Fruit fly (Drosophila melanogaster) Kc167 (cell line): ENCODE data around the gene CG5280.

Experiments
- h ChIP-seq: fragments of >200 bp; optimal IDR thresholded peaks from 3 replicates; lab custom pipeline; 2018; ENCODE audit warnings: missing external identifiers
- insv ChIP-seq: fragments of >200 bp; optimal IDR thresholded peaks from 3 replicates; lab custom pipeline; 2018; ENCODE audit warnings: missing external identifiers
- ttk ChIP-seq: sonication (Bioruptor generic); optimal IDR thresholded peaks from 2 replicates; lab custom pipeline; 2017; ENCODE audit warnings: missing external identifiers

DNA sequence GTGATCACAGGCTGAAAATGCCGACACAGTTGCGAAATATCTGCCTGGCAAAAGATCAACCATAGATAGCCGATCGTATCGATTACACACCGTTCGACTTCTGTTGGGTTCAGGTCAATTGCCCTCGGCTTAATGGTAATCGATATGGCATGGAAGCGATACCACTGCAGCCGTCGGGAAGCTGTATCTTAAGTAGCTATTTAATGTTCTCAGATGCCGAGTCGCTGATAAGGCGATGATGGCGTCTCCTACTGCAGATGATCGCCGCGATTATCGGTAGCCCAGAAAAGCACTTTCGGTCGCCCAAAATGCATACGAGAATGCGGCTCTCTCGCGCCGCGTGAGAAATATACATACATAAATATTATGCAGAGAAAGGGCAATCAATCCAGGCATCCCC lies 47.6 kb upstream of the CG5280 start:
- TF ChIP-seq insv (lab: Kevin White, UChicago) (no peak), ttk (no peak), h (lab: Kevin White, UChicago) (no peak)
